Worm (Caenorhabditis elegans): ENCODE results near the gene B0218.7.

DNA sequence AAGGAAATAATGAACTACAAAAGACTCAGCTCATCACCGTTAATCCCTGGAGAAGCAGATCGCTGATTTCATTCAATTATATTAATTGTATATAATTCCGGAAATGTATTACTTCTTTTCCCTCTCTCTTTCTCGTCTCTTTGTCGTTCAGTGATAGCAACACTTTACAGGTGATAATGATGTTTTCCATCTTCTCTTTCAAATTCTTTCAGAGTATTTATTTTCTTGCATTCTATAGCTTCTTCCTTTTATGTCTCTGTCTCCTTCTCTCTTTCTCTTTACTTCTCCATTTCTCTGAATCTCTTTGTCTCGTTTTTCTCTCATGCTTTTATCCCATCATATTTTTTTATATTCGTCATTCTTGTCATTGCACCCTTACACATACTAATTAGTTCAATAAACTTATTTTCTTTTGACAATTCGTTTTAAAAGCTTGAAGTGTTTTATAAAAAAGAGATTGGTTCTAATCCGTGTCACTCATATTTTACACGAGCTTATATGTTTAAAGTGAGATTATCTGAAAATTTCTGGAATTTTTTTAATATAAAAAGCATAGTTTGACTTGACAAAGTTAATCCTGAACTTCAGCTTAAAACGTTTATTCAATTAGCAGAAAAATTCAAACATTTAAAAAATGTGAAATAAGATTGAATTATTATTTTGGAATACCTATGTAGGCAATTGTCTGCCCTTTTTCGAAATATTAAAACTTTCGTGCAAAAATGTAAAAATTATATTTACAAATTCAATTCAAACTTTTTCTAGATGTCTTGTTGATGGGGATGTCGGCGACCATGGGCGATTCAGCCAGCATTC, 22.9 kb downstream of the B0218.7 start, which contains the start of gene pmk-2:
- TF ChIP-seq nhr-77 (tag; optimal IDR thresholded peaks at IDR 0.05) (no peak), unc-55 (GFP tag; optimal IDR thresholded peaks at IDR 0.05) (peak; percentile 46), lsy-2 (tag; optimal IDR thresholded peaks at IDR 0.05) (peak in 1 of 2 experiments; percentile 54), C34F6.9 (tag; optimal IDR thresholded peaks at IDR 0.05) (peak; percentile 67), fos-1 (tag; optimal IDR thresholded peaks at IDR 0.05) (peak; percentile 54)
